Fruit fly (Drosophila melanogaster): ENCODE measurements around the gene SclB.

DNA sequence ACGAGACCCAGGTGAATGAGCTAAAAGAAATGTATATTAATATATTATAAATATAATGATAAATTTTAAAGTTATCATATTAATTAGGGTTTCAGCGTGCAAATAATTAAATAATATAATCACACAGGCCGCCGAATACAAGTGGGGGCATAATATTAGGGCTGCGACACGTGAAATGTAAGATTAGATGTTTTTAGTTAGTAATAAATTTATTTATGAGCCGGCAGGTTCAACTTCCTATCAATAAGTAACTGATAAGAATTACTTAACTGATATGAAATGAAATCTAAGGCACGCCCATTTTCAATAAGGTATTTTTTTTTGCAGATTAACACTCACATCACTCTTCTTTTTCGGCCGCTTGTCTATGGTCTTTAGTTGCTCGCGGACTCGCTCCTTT is 47.9 kb upstream of the SclB start:
- TF ChIP-seq CG8478 (optimal IDR thresholded peaks at IDR 0.05) = no peak
- TF ChIP-seq CTCF (optimal IDR thresholded peaks at IDR 0.05) = no peak
